Worm (Caenorhabditis elegans) whole organism, young adult: Measurements from ENCODE around the gene srx-5.

Source experiments
- B0019.2 ChIP-seq: fragments of 200-800 bp; sonication (Bioruptor generic); conservative IDR thresholded peaks from 2 replicates; pipeline ENCODE4 v1.3.6; 2022; ENCODE audit warnings: missing genetic modification reagents, missing genetic modification characterization, missing compliant biosample characterization
- B0035.1 ChIP-seq: sonication (generic microtip); optimal IDR thresholded peaks from 2 replicates; lab custom pipeline; 2016; ENCODE audit warnings: missing genetic modification characterization, mild to moderate bottlenecking, missing compliant biosample characterization, missing genotype, missing genetic modification reagents
- B0336.3 ChIP-seq: fragments of 200-800 bp; sonication (Bioruptor generic); IDR thresholded peaks from 2 replicates; pipeline ENCODE4 v1.3.6; 2022; ENCODE audit warnings: missing genetic modification characterization, missing compliant biosample characterization
- C17E4.6 ChIP-seq: fragments of 200-800 bp; sonication (Bioruptor generic); IDR thresholded peaks from 2 replicates; pipeline ENCODE4 v1.3.6; 2022; ENCODE audit warnings: missing genetic modification reagents, missing genetic modification characterization, missing compliant biosample characterization
- F37B4.10 ChIP-seq: fragments of 200-800 bp; sonication (Bioruptor generic); IDR thresholded peaks from 2 replicates; pipeline ENCODE4 v1.3.6; 2022; ENCODE audit warnings: missing genetic modification characterization, missing compliant biosample characterization
- F52B5.7 ChIP-seq: sonication (generic microtip); optimal IDR thresholded peaks from 2 replicates; lab custom pipeline; 2016; ENCODE audit warnings: mild to moderate bottlenecking, missing genetic modification characterization, missing compliant biosample characterization
- F57A8.1 ChIP-seq: fragments of 200-800 bp; sonication (Bioruptor generic); optimal IDR thresholded peaks from 2 replicates; lab custom pipeline; 2018; ENCODE audit warnings: mild to moderate bottlenecking, missing genetic modification characterization, moderate library complexity, missing compliant biosample characterization
- K11D2.4 ChIP-seq: fragments of 200-800 bp; sonication (Bioruptor generic); IDR thresholded peaks from 2 replicates; pipeline ENCODE4 v1.3.6; 2022; ENCODE audit warnings: missing genetic modification reagents, missing genetic modification characterization, missing compliant biosample characterization
- K12H6.12 ChIP-seq: fragments of 200-800 bp; sonication (Bioruptor generic); optimal IDR thresholded peaks from 2 replicates; lab custom pipeline; 2018; ENCODE audit warnings: mild to moderate bottlenecking, missing genetic modification characterization, missing compliant biosample characterization
- Y53G8AR.9 ChIP-seq: fragments of 200-800 bp; sonication (Bioruptor generic); conservative IDR thresholded peaks from 2 replicates; pipeline ENCODE4 v1.3.6; 2022; ENCODE audit warnings: missing genetic modification reagents, missing genetic modification characterization, missing compliant biosample characterization
- Y79H2A.3 ChIP-seq: fragments of 200-800 bp; sonication (Bioruptor generic); conservative IDR thresholded peaks from 2 replicates; pipeline ENCODE4 v1.3.6; 2022; ENCODE audit warnings: missing genetic modification reagents, missing genetic modification characterization, missing compliant biosample characterization
- ZK185.1 ChIP-seq: sonication (generic microtip); optimal IDR thresholded peaks from 2 replicates; lab custom pipeline; 2016; ENCODE audit warnings: mild to moderate bottlenecking, missing genetic modification characterization, missing compliant biosample characterization; ENCODE audit not compliant: poor library complexity, severe bottlenecking
- ama-1 ChIP-seq, 3 experiments: fragments of 150-350 bp in 1 of 3; sonication (generic microtip) in 2 of 3; optimal IDR thresholded peaks; 2 replicates each; lab custom pipeline; 2014 to 2018; ENCODE audit warnings: missing biosample characterization in 2 of 3, missing genetic modification characterization in 2 of 3, missing genetic modification reagents in 2 of 3
- aptf-2 ChIP-seq: fragments of 200-800 bp; sonication (Bioruptor generic); conservative IDR thresholded peaks from 2 replicates; pipeline ENCODE4 v1.3.6; 2022; ENCODE audit warnings: missing genetic modification reagents, missing genetic modification characterization, missing compliant biosample characterization
- athp-1 ChIP-seq: sonication (generic microtip); optimal IDR thresholded peaks from 2 replicates; lab custom pipeline; 2017; ENCODE audit warnings: mild to moderate bottlenecking, missing genetic modification characterization, missing compliant biosample characterization
- bed-2 ChIP-seq: fragments of 200-800 bp; sonication (Bioruptor generic); IDR thresholded peaks from 2 replicates; pipeline ENCODE4 v1.3.6; 2022; ENCODE audit warnings: missing genetic modification reagents, missing genetic modification characterization, missing compliant biosample characterization
- cebp-1 ChIP-seq, 2 experiments: fragments of 200-800 bp in 1 of 2; sonication (Bioruptor generic) in 1 of 2; sonication (generic microtip) in 1 of 2; IDR thresholded peaks in 1 of 2; optimal IDR thresholded peaks in 1 of 2; 2 replicates each; pipeline versions ENCODE4 v1.3.6 to Lab custom; 2017 to 2022; ENCODE audit warnings: missing compliant biosample characterization in 2 of 2, missing genetic modification characterization in 2 of 2, mild to moderate bottlenecking in 1 of 2, missing genetic modification reagents in 1 of 2, moderate library complexity in 1 of 2
- ceh-40 ChIP-seq: fragments of 200-800 bp; sonication (Bioruptor generic); IDR thresholded peaks from 2 replicates; pipeline ENCODE4 v1.3.6; 2022; ENCODE audit warnings: missing genetic modification characterization, missing compliant biosample characterization
- ceh-58 ChIP-seq: fragments of 200-800 bp; sonication (Bioruptor generic); IDR thresholded peaks from 2 replicates; pipeline ENCODE4 v1.3.6; 2022; ENCODE audit warnings: missing genetic modification characterization, missing compliant biosample characterization
- efl-1 ChIP-seq: fragments of 150-350 bp; optimal IDR thresholded peaks from 2 replicates; lab custom pipeline; 2014; ENCODE audit warnings: missing biosample characterization, missing genetic modification reagents, missing genetic modification characterization
- egl-18 ChIP-seq: fragments of 200-800 bp; sonication (Bioruptor generic); IDR thresholded peaks from 2 replicates; pipeline ENCODE4 v1.3.6; 2022; ENCODE audit warnings: missing genetic modification reagents, missing genetic modification characterization, missing compliant biosample characterization
- egl-44 ChIP-seq: fragments of 200-800 bp; sonication (Bioruptor generic); IDR thresholded peaks from 2 replicates; pipeline ENCODE4 v1.3.6; 2022; ENCODE audit warnings: missing genetic modification reagents, missing genetic modification characterization, missing compliant biosample characterization
- hlh-12 ChIP-seq: sonication (generic microtip); optimal IDR thresholded peaks from 2 replicates; lab custom pipeline; 2016; ENCODE audit warnings: missing genetic modification characterization, missing compliant biosample characterization
- hrde-1 ChIP-seq: sonication (generic microtip); optimal IDR thresholded peaks from 2 replicates; lab custom pipeline; 2016; ENCODE audit warnings: missing genetic modification characterization, mild to moderate bottlenecking, missing compliant biosample characterization, moderate library complexity, missing genotype, missing genetic modification reagents, borderline replicate concordance
- let-526 ChIP-seq: fragments of 200-800 bp; sonication (Bioruptor generic); IDR thresholded peaks from 2 replicates; pipeline ENCODE4 v1.3.6; 2022; ENCODE audit warnings: missing genetic modification reagents, missing genetic modification characterization, missing compliant biosample characterization
- lin-26 ChIP-seq: fragments of 200-800 bp; sonication (Bioruptor generic); IDR thresholded peaks from 2 replicates; pipeline ENCODE4 v1.3.6; 2022; ENCODE audit warnings: missing genetic modification reagents, missing genetic modification characterization, missing compliant biosample characterization
- madf-10 ChIP-seq: sonication (generic microtip); optimal IDR thresholded peaks from 2 replicates; lab custom pipeline; 2016; ENCODE audit warnings: mild to moderate bottlenecking, missing genetic modification characterization, missing compliant biosample characterization
- mel-28 ChIP-seq: sonication (generic microtip); optimal IDR thresholded peaks from 2 replicates; lab custom pipeline; 2016; ENCODE audit warnings: borderline replicate concordance, mild to moderate bottlenecking, missing genetic modification characterization, missing compliant biosample characterization
- mes-4 ChIP-seq: sonication (generic microtip); optimal IDR thresholded peaks from 2 replicates; lab custom pipeline; 2016; ENCODE audit warnings: missing genotype, missing genetic modification characterization, missing compliant biosample characterization
- nfyb-1 ChIP-seq: fragments of 200-800 bp; sonication (Bioruptor generic); IDR thresholded peaks from 2 replicates; pipeline ENCODE4 v1.3.6; 2022; ENCODE audit warnings: missing genetic modification reagents, missing genetic modification characterization, missing compliant biosample characterization
- somi-1 ChIP-seq: fragments of 200-800 bp; sonication (Bioruptor generic); optimal IDR thresholded peaks from 2 replicates; lab custom pipeline; 2018; ENCODE audit warnings: mild to moderate bottlenecking, missing genetic modification characterization, missing compliant biosample characterization
- tlf-1 ChIP-seq: fragments of 200-800 bp; sonication (Bioruptor generic); optimal IDR thresholded peaks from 2 replicates; lab custom pipeline; 2018; ENCODE audit warnings: mild to moderate bottlenecking, missing genetic modification characterization, missing compliant biosample characterization
- ztf-18 ChIP-seq: sonication (generic microtip); optimal IDR thresholded peaks from 2 replicates; lab custom pipeline; 2016; ENCODE audit warnings: missing genotype, mild to moderate bottlenecking, missing genetic modification characterization, missing compliant biosample characterization
- ztf-28 ChIP-seq: fragments of 200-800 bp; sonication (Bioruptor generic); IDR thresholded peaks from 2 replicates; pipeline ENCODE4 v1.3.6; 2022; ENCODE audit warnings: missing genetic modification reagents, missing genetic modification characterization, missing compliant biosample characterization
- ztf-3 ChIP-seq: fragments of 200-800 bp; sonication (Bioruptor generic); optimal IDR thresholded peaks from 2 replicates; lab custom pipeline; 2018; ENCODE audit warnings: mild to moderate bottlenecking, missing genetic modification characterization, missing compliant biosample characterization

Gene srx-5

ce11 chrV:724946-725806 lies 25.3 kb downstream of the srx-5 start:
- no peak for TF ChIP-seq ztf-28
- no peak for TF ChIP-seq bed-2 (GFP tag; lab: Robert Waterston, UW)
- 0 out of 2 replicates have a peak, but pooled peaks have one; percentile 14 for TF ChIP-seq nfyb-1 (GFP tag; lab: Robert Waterston, UW)
- TF ChIP-seq B0336.3 = peak; percentile 6
- no peak for TF ChIP-seq ztf-3 (GFP tag; lab: Kevin White, UChicago)
- no peak for TF ChIP-seq B0035.1 (tag; lab: Kevin White, UChicago)
- TF ChIP-seq aptf-2 (GFP tag; lab: Robert Waterston, UW) = no peak
- peak; percentile 88 for TF ChIP-seq ama-1 (optimal IDR thresholded peaks at IDR 0.05; lab: Kevin White, UChicago)
- peak in 1 of 2 experiments; percentile 12 for TF ChIP-seq ama-1 (GFP tag; optimal IDR thresholded peaks at IDR 0.05; lab: Kevin White, UChicago)
- peak; percentile 10 for TF ChIP-seq Y53G8AR.9 (GFP tag; lab: Robert Waterston, UW)
- TF ChIP-seq F57A8.1 (GFP tag; lab: Kevin White, UChicago) = no peak
- TF ChIP-seq Y79H2A.3 (GFP tag; lab: Robert Waterston, UW) = no peak; the same call in 1 of the 2 replicates
- TF ChIP-seq K12H6.12 (tag; lab: Kevin White, UChicago) = no peak
- TF ChIP-seq ztf-18 = no peak
- TF ChIP-seq ceh-40 (GFP tag; lab: Robert Waterston, UW) = 0 out of 2 replicates have a peak, but pooled peaks have one; percentile 5
- no peak for TF ChIP-seq madf-10 (tag; lab: Kevin White, UChicago)
- TF ChIP-seq efl-1 = no peak
- TF ChIP-seq F52B5.7 (tag; lab: Kevin White, UChicago) = no peak
- no peak for TF ChIP-seq cebp-1 (GFP tag; IDR thresholded peaks at IDR 0.05; lab: Robert Waterston, UW)
- TF ChIP-seq cebp-1 (tag; optimal IDR thresholded peaks at IDR 0.05; lab: Kevin White, UChicago) = peak; percentile 6
- no peak for TF ChIP-seq hrde-1 (tag; lab: Kevin White, UChicago)
- TF ChIP-seq lin-26 (GFP tag; lab: Robert Waterston, UW) = peak; percentile 75; the same call in 1 of the 2 replicates
- peak; percentile 18 for TF ChIP-seq somi-1 (GFP tag; lab: Kevin White, UChicago)
- TF ChIP-seq ceh-58 (GFP tag; lab: Robert Waterston, UW) = 0 out of 2 replicates have a peak, but pooled peaks have one; percentile 16
- TF ChIP-seq mel-28 (tag; lab: Kevin White, UChicago) = no peak
- no peak for TF ChIP-seq F37B4.10 (GFP tag; lab: Robert Waterston, UW)
- no peak for TF ChIP-seq let-526
- TF ChIP-seq C17E4.6 (GFP tag; lab: Robert Waterston, UW) = no peak
- TF ChIP-seq tlf-1 (GFP tag; lab: Kevin White, UChicago) = peak; percentile 9
- no peak for TF ChIP-seq athp-1
- peak; percentile 67 for TF ChIP-seq ZK185.1 (tag; lab: Kevin White, UChicago)
- TF ChIP-seq K11D2.4 (GFP tag; lab: Robert Waterston, UW) = no peak
- peak; percentile 25 for TF ChIP-seq egl-44 (GFP tag; lab: Robert Waterston, UW)
- no peak for TF ChIP-seq egl-18 (GFP tag; lab: Robert Waterston, UW)
- TF ChIP-seq B0019.2 (GFP tag; lab: Robert Waterston, UW) = no peak
- TF ChIP-seq mes-4 (tag; lab: Kevin White, UChicago) = no peak
- TF ChIP-seq hlh-12 (tag; lab: Kevin White, UChicago) = no peak
